Worm (Caenorhabditis elegans) whole organism, young adult: ENCODE data around the gene T09A12.1.

Experiments
- him-1 ChIP-seq: sonication (generic microtip); optimal IDR thresholded peaks from 2 replicates; lab custom pipeline; 2016; ENCODE audit warnings: missing genotype, missing genetic modification reagents, missing genetic modification characterization, missing compliant biosample characterization
- hmg-1.2 ChIP-seq: fragments of 200-800 bp; sonication (Bioruptor generic); IDR thresholded peaks from 2 replicates; pipeline ENCODE4 v1.3.6; 2022; ENCODE audit warnings: missing genetic modification reagents, missing genetic modification characterization, missing compliant biosample characterization
- pbrm-1 ChIP-seq: fragments of 200-800 bp; sonication (Bioruptor generic); IDR thresholded peaks from 2 replicates; pipeline ENCODE4 v1.3.6; 2022; ENCODE audit warnings: missing genetic modification reagents, missing genetic modification characterization, missing compliant biosample characterization
- pha-4 ChIP-seq: fragments of 150-350 bp; sonication (generic microtip); optimal IDR thresholded peaks from 2 replicates; lab custom pipeline; 2014; ENCODE audit warnings: missing biosample characterization, missing genetic modification reagents, missing genetic modification characterization
- ztf-18 ChIP-seq: sonication (generic microtip); optimal IDR thresholded peaks from 2 replicates; lab custom pipeline; 2016; ENCODE audit warnings: missing genotype, mild to moderate bottlenecking, missing genetic modification characterization, missing compliant biosample characterization

- no peak for TF ChIP-seq ztf-18 (tag; lab: Kevin White, UChicago)
- no peak; the same call in 1 of the 2 replicates for TF ChIP-seq pbrm-1 (GFP tag; lab: Robert Waterston, UW)
- no peak for TF ChIP-seq hmg-1.2 (GFP tag; lab: Robert Waterston, UW)
- TF ChIP-seq him-1, result peak; percentile 31
- TF ChIP-seq pha-4, result no peak
Observed at ce11 chrIV:8286352-8286751, 42.1 kb downstream of the T09A12.1 start, which contains the start of gene K07H8.9.
